Worm (Caenorhabditis elegans) whole organism, L2 larva: Measurements from ENCODE around the gene F42A10.9.

Experiments used
- Y55F3AM.14 ChIP-seq: fragments of 200-800 bp; sonication (Bioruptor generic); optimal IDR thresholded peaks from 2 replicates; lab custom pipeline; 2018; ENCODE audit warnings: mild to moderate bottlenecking, missing genetic modification characterization, missing compliant biosample characterization
- ZK546.5 ChIP-seq: sonication (generic microtip); optimal IDR thresholded peaks from 2 replicates; lab custom pipeline; 2017; ENCODE audit warnings: missing biosample characterization, missing genetic modification characterization
- ama-1 ChIP-seq: fragments of 150-350 bp; optimal IDR thresholded peaks from 2 replicates; lab custom pipeline; 2018; ENCODE audit warnings: inconsistent platforms
- dmd-4 ChIP-seq: sonication (generic microtip); optimal IDR thresholded peaks from 2 replicates; lab custom pipeline; 2017; ENCODE audit warnings: missing biosample characterization, missing genetic modification characterization
- elt-3 ChIP-seq: sonication (generic microtip); optimal IDR thresholded peaks from 2 replicates; lab custom pipeline; 2017; ENCODE audit warnings: missing biosample characterization, missing genetic modification characterization
- fos-1 ChIP-seq: fragments of 150-350 bp; optimal IDR thresholded peaks from 2 replicates; lab custom pipeline; 2014; ENCODE audit warnings: missing biosample characterization, missing genetic modification characterization
- lin-13 ChIP-seq: fragments of 150-350 bp; optimal IDR thresholded peaks from 2 replicates; lab custom pipeline; 2014; ENCODE audit warnings: missing biosample characterization, missing genetic modification reagents, missing genetic modification characterization
- lsy-2 ChIP-seq, 2 experiments: fragments of 150-350 bp in 1 of 2; sonication (generic microtip) in 1 of 2; optimal IDR thresholded peaks; 2 replicates each; lab custom pipeline; 2014 to 2017; ENCODE audit warnings: missing biosample characterization in 2 of 2, missing genetic modification characterization in 2 of 2
- nhr-77 ChIP-seq: fragments of 150-350 bp; optimal IDR thresholded peaks from 2 replicates; lab custom pipeline; 2014; ENCODE audit warnings: missing biosample characterization, missing genetic modification characterization
- peb-1 ChIP-seq: fragments of 150-350 bp; optimal IDR thresholded peaks from 2 replicates; lab custom pipeline; 2014; ENCODE audit warnings: missing biosample characterization, missing genetic modification characterization
- sem-4 ChIP-seq: fragments of 150-350 bp; optimal IDR thresholded peaks from 2 replicates; lab custom pipeline; 2014; ENCODE audit warnings: missing biosample characterization, missing genetic modification reagents, missing genetic modification characterization
- unc-39 ChIP-seq: fragments of 150-350 bp; optimal IDR thresholded peaks from 2 replicates; lab custom pipeline; 2014; ENCODE audit warnings: missing biosample characterization, missing genetic modification characterization
- unc-62 ChIP-seq: fragments of 150-350 bp; optimal IDR thresholded peaks from 2 replicates; lab custom pipeline; 2014; ENCODE audit warnings: missing biosample characterization, missing genetic modification reagents, missing genetic modification characterization
- zag-1 ChIP-seq: fragments of 150-350 bp; optimal IDR thresholded peaks from 2 replicates; lab custom pipeline; 2014; ENCODE audit warnings: missing biosample characterization, missing genetic modification characterization

ce11 chrIII:6210215-6210822 lies 45.9 kb downstream of the F42A10.9 start:
- no peak for TF ChIP-seq nhr-77 (tag; lab: Kevin White, UChicago)
- no peak for TF ChIP-seq ZK546.5 (tag; lab: Kevin White, UChicago)
- no peak for TF ChIP-seq fos-1
- TF ChIP-seq zag-1: no peak
- no peak for TF ChIP-seq unc-39
- TF ChIP-seq elt-3 (tag; lab: Kevin White, UChicago): no peak
- TF ChIP-seq lsy-2 (tag; optimal IDR thresholded peaks at IDR 0.05; lab: Kevin White, UChicago): no peak
- TF ChIP-seq sem-4 (tag; lab: Kevin White, UChicago): no peak
- no peak for TF ChIP-seq dmd-4 (tag; lab: Kevin White, UChicago)
- no peak for TF ChIP-seq lin-13 (GFP tag; lab: Kevin White, UChicago)
- no peak for TF ChIP-seq unc-62
- TF ChIP-seq Y55F3AM.14: no peak
- TF ChIP-seq ama-1 (lab: Kevin White, UChicago): no peak
- TF ChIP-seq peb-1 (tag; lab: Kevin White, UChicago): no peak
